Fruit fly (Drosophila melanogaster) whole organism: ENCODE data around the gene Lst8.
A peak's percentile ranks its signal among the peaks of the same experiment; 100 is the strongest.

Source experiments
- CG8478 ChIP-seq: fragments of >200 bp; optimal IDR thresholded peaks from 2 replicates; lab custom pipeline; 2018; ENCODE audit warnings: inconsistent platforms
- Dll ChIP-seq: fragments of >200 bp; optimal IDR thresholded peaks from 2 replicates; lab custom pipeline; 2017
- EcR ChIP-seq, 2 experiments: fragments of >200 bp; optimal IDR thresholded peaks; 2 replicates each; lab custom pipeline; 2017; ENCODE audit warnings: missing biosample characterization in 2 of 2, missing genetic modification characterization in 2 of 2, missing genetic modification reagents in 2 of 2
- pan ChIP-seq: fragments of >200 bp; optimal IDR thresholded peaks from 2 replicates; lab custom pipeline; 2017
- psq ChIP-seq: fragments of >200 bp; optimal IDR thresholded peaks from 2 replicates; lab custom pipeline; 2017
- usp ChIP-seq: fragments of >200 bp; optimal IDR thresholded peaks from 2 replicates; lab custom pipeline; 2017; ENCODE audit warnings: missing biosample characterization, missing genetic modification characterization, mixed read lengths

Lst8 gene

dm6 chrX:9594446-9594845 is 11.3 kb downstream of the Lst8 start:
- TF ChIP-seq Dll (lab: Kevin White, UChicago) (no peak), CG8478 (lab: Kevin White, UChicago) (no peak), usp (GFP tag; lab: Kevin White, UChicago) (no peak), EcR (GFP tag; optimal IDR thresholded peaks at IDR 0.05; lab: Kevin White, UChicago) (no peak), psq (no peak), pan (lab: Kevin White, UChicago) (no peak)

dm6 chrX:9590592-9590991 is 15.2 kb downstream of the Lst8 start:
- no peak for TF ChIP-seq CG8478 (lab: Kevin White, UChicago)
- no peak for TF ChIP-seq Dll (lab: Kevin White, UChicago)
- no peak for TF ChIP-seq EcR (GFP tag; optimal IDR thresholded peaks at IDR 0.05; lab: Kevin White, UChicago)
- no peak for TF ChIP-seq pan (lab: Kevin White, UChicago)
- TF ChIP-seq psq: no peak
- no peak for TF ChIP-seq usp (GFP tag; lab: Kevin White, UChicago)

DNA sequence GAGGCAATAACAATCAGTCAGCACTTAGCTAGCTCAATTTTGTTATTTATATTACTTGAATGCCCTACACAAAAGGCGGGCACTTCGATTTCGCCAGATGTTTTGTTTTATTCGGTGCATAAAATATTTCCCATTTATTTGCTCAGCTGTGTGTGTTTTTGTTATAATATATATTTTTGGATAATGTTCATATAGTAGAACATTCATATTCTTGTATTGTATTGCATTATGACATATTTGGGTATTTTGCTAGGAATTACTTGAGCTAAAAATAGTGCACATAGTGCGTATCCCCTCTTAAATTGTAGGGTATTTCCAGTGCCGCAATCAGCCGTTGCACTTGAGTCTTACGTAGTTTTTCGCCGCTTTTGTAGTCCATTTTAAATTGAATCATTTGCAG is 15.8 kb downstream of the Lst8 start:
- TF ChIP-seq Dll (lab: Kevin White, UChicago) (no peak), CG8478 (lab: Kevin White, UChicago) (no peak), usp (GFP tag; lab: Kevin White, UChicago) (no peak), pan (lab: Kevin White, UChicago) (no peak), psq (no peak), EcR (GFP tag; optimal IDR thresholded peaks at IDR 0.05; lab: Kevin White, UChicago) (no peak)

DNA sequence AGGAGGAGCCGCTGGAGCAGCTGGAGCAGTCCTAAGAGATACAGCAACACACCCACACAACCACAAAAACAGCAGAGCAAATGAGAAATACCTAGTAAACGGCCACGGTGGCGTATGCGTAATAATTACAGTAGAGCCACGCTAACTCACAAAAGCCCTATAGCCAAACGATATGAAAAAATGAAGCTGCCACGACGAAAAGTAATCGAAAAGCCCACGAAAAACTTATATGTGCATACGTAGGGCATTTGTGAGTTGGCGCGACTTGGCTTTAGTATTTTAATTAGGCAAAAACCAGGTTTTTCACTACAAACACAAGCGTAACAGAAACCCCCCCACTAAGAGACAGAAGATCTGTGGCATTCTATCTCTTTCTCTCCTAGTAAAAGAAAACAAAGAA is 17.9 kb downstream of the Lst8 start:
- TF ChIP-seq usp (GFP tag; lab: Kevin White, UChicago) (no peak), pan (lab: Kevin White, UChicago) (no peak), Dll (lab: Kevin White, UChicago) (no peak)

DNA sequence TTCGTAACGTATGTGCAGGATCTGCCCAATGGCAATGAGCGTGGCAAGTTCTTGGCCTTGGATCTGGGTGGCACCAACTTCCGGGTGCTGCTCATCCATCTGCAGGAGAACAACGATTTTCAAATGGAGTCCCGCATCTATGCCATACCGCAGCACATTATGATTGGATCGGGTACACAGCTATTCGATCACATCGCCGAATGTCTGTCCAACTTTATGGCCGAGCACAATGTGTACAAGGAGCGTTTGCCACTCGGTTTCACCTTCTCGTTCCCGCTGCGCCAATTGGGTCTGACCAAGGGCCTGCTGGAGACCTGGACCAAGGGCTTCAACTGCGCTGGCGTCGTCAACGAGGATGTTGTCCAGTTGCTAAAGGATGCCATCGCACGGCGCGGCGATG is 19.1 kb downstream of the Lst8 start:
- TF ChIP-seq Dll (lab: Kevin White, UChicago) (no peak), CG8478 (lab: Kevin White, UChicago) (no peak), pan (lab: Kevin White, UChicago) (no peak), usp (GFP tag; lab: Kevin White, UChicago) (no peak), EcR (GFP tag; optimal IDR thresholded peaks at IDR 0.05; lab: Kevin White, UChicago) (no peak), psq (no peak)

- TF ChIP-seq psq (no peak), pan (lab: Kevin White, UChicago) (peak; percentile 57)
These were observed 19.7 kb downstream of the Lst8 start for dm6 chrX:9586038-9586437.

dm6 chrX:9585359-9586002 is 20.3 kb downstream of the Lst8 start, which contains the start of gene Hex-A:
TSS of gene Hex-A (plus strand) at chrX:9585675.
- TF ChIP-seq EcR (GFP tag; optimal IDR thresholded peaks at IDR 0.05; lab: Kevin White, UChicago): peak in 1 of 2 experiments; percentile 59
- TF ChIP-seq psq: no peak
- peak; percentile 96 for TF ChIP-seq Dll (lab: Kevin White, UChicago)

dm6 chrX:9584948-9585315 is 20.8 kb downstream of the Lst8 start:
- TF ChIP-seq pan (lab: Kevin White, UChicago) (no peak), psq (no peak), usp (GFP tag; lab: Kevin White, UChicago) (no peak), EcR (GFP tag; optimal IDR thresholded peaks at IDR 0.05; lab: Kevin White, UChicago) (no peak), Dll (lab: Kevin White, UChicago) (no peak), CG8478 (lab: Kevin White, UChicago) (no peak)

- TF ChIP-seq CG8478 (lab: Kevin White, UChicago) (no peak), Dll (lab: Kevin White, UChicago) (peak; percentile 86), psq (no peak), usp (GFP tag; lab: Kevin White, UChicago) (no peak), pan (lab: Kevin White, UChicago) (no peak), EcR (GFP tag; optimal IDR thresholded peaks at IDR 0.05; lab: Kevin White, UChicago) (peak; percentile 69 to 86)
These were observed 21.4 kb downstream of the Lst8 start for dm6 chrX:9584104-9584947.

DNA sequence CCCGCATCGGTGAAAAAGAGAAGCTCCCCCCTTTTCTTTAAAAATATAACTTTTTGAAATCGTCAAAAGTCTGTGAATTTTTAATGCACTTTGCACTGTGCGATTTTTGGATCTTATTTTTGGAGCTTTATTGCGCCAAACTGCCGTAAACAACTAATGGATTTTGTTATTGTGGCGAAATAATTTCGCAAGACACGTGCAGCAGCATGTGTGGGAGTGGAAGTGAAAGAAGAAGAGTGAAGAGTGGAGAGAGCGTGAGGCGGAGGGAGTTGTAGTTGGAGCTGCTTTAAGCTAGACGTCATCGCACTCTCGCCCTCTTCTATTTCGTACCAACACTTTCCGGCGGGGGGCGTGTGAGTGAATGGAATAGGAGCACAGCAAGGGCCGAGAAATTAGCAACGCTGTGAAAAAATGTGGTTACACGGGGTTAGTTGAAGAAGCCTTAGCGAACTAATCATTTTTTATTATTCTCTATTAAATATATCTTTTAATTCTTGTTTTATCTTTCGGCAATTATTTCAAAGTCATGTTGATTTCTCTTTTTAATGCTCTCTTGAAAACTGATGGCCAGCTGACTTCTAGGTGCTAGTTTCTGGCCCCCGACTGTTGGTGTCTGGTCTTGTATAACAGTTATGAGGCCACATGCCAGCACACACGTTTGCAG is 22.2 kb downstream of the Lst8 start:
- no peak for TF ChIP-seq psq
- TF ChIP-seq pan (lab: Kevin White, UChicago): no peak
- no peak for TF ChIP-seq usp (GFP tag; lab: Kevin White, UChicago)
- no peak for TF ChIP-seq Dll (lab: Kevin White, UChicago)
- peak in 1 of 2 experiments; percentile 52 for TF ChIP-seq EcR (GFP tag; optimal IDR thresholded peaks at IDR 0.05; lab: Kevin White, UChicago)
- TF ChIP-seq CG8478 (lab: Kevin White, UChicago): no peak

DNA sequence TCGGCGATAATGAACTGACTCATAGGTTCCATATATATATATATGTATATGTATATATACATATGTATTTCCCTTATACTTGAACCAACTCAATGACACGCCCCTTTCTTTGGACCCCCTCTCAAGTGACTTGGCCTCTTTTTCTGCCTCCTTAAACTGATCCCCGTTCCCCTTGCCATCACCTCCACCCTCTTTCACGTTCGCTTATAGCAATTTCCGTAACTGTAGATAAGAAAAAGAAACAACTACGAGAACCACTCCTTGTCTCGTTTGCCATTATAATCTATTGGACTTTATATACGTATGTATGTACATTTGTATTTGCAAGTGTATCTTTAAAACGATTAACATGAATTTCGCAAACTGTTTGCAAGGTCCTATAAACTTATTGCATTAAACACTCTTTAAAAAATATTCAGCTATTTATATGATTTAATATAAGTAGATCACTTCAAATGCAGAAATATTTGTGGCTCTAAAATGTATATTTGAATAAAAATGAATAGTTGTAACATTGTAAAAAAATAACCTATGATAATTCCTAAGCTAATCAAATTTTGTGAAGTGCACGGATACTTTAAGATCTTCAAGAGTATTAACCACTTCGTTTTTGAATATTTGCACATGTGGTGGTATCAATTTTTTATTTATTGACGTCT is 23.0 kb downstream of the Lst8 start:
- no peak for TF ChIP-seq Dll (lab: Kevin White, UChicago)
- TF ChIP-seq usp (GFP tag; lab: Kevin White, UChicago): no peak
- TF ChIP-seq CG8478 (lab: Kevin White, UChicago): no peak
- no peak for TF ChIP-seq pan (lab: Kevin White, UChicago)
- TF ChIP-seq psq: no peak
- no peak for TF ChIP-seq EcR (GFP tag; optimal IDR thresholded peaks at IDR 0.05; lab: Kevin White, UChicago)
